Worm (Caenorhabditis elegans) whole organism, mixed stage, embryonic: ENCODE measurements around the gene dnj-5.

ENCODE experiments used
- ces-1 ChIP-seq: fragments of 150-350 bp; optimal IDR thresholded peaks from 2 replicates; lab custom pipeline; 2014; ENCODE audit warnings: missing biosample characterization, missing genetic modification reagents, missing genetic modification characterization
- elt-1 ChIP-seq: sonication (generic microtip); optimal IDR thresholded peaks from 2 replicates; lab custom pipeline; 2017; ENCODE audit warnings: missing genetic modification characterization, mild to moderate bottlenecking, missing compliant biosample characterization, antibody characterized with exemption, moderate library complexity, borderline replicate concordance; ENCODE audit not compliant: insufficient read depth
- nhr-2 ChIP-seq: fragments of 150-350 bp; optimal IDR thresholded peaks from 2 replicates; lab custom pipeline; 2014; ENCODE audit warnings: missing biosample characterization, missing genetic modification characterization
- unc-39 ChIP-seq: fragments of 150-350 bp; optimal IDR thresholded peaks from 2 replicates; lab custom pipeline; 2014; ENCODE audit warnings: missing biosample characterization, missing genetic modification characterization
- unc-62 ChIP-seq: fragments of 150-350 bp; optimal IDR thresholded peaks from 2 replicates; lab custom pipeline; 2014; ENCODE audit warnings: missing biosample characterization, missing genetic modification reagents, missing genetic modification characterization

DNA sequence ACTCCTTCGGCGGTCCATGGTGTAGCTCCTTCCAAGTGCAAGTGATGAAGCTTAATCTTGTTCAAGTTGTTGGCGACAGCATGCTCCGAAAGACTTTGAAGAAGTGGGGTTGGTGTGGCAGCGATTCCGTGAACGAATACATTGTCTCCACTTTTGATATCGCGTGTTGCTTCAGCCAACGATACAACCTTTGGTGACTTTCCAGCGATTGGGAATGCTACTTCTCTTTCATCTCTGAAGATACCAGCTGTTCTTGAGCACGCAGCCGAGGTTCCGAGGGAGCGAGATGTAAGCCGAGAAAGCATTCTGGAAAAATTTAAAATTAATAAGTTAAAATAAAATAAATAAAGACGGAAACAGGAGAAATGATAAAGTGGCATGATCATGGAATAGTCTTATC is 32.0 kb upstream of the dnj-5 start, which contains the start of gene acer-1:
- no peak for TF ChIP-seq unc-62 (GFP tag; lab: Kevin White, UChicago)
- no peak for TF ChIP-seq nhr-2 (tag; lab: Kevin White, UChicago)
- no peak for TF ChIP-seq ces-1 (GFP tag; lab: Kevin White, UChicago)
- TF ChIP-seq elt-1 (tag; lab: Kevin White, UChicago): no peak
- TF ChIP-seq unc-39 (tag; lab: Kevin White, UChicago): no peak
